Fruit fly (Drosophila melanogaster) whole organism, embryonic: ENCODE data around the gene CG15642.

Source experiments
- Aef1 ChIP-seq: fragments of 200-800 bp; sonication (Bioruptor generic); IDR thresholded peaks from 3 replicates; pipeline ENCODE4 v1.3.6; 2022; ENCODE audit warnings: missing biosample characterization, missing genetic modification characterization
- C15 ChIP-seq: fragments of 200-800 bp; sonication (Bioruptor generic); IDR thresholded peaks from 3 replicates; pipeline ENCODE4 v1.3.6; 2022; ENCODE audit warnings: missing biosample characterization, missing genetic modification characterization
- CG11696 ChIP-seq: fragments of 200-800 bp; sonication (Bioruptor generic); IDR thresholded peaks from 2 replicates; pipeline ENCODE4 v1.3.6; 2022; ENCODE audit warnings: missing biosample characterization, missing genetic modification characterization
- CG12942 ChIP-seq: fragments of 200-800 bp; sonication (Bioruptor generic); optimal IDR thresholded peaks from 3 replicates; lab custom pipeline; 2016; ENCODE audit warnings: missing biosample characterization, missing genetic modification characterization
- CG13287 ChIP-seq: fragments of 200-800 bp; sonication (Bioruptor generic); IDR thresholded peaks from 2 replicates; pipeline ENCODE4 v1.3.6; 2022; ENCODE audit warnings: missing biosample characterization, missing genetic modification characterization; ENCODE audit not compliant: partially characterized antibody
- CG14050 ChIP-seq: fragments of 200-800 bp; sonication (Bioruptor generic); IDR thresholded peaks from 3 replicates; pipeline ENCODE4 v1.3.6; 2022; ENCODE audit warnings: missing biosample characterization, missing genetic modification characterization
- CG15011 ChIP-seq: fragments of 200-800 bp; sonication (Bioruptor generic); optimal IDR thresholded peaks from 3 replicates; lab custom pipeline; 2018; ENCODE audit warnings: missing biosample characterization, mild to moderate bottlenecking, missing genetic modification characterization
- CG15601 ChIP-seq: fragments of 200-800 bp; sonication (Bioruptor generic); optimal IDR thresholded peaks from 3 replicates; lab custom pipeline; 2019; ENCODE audit warnings: missing biosample characterization, mild to moderate bottlenecking, missing genetic modification characterization, moderate library complexity
- CG15696 ChIP-seq: fragments of 200-800 bp; sonication (Bioruptor generic); optimal IDR thresholded peaks from 2 replicates; lab custom pipeline; 2019; ENCODE audit warnings: missing biosample characterization, mild to moderate bottlenecking, missing genetic modification characterization, moderate library complexity
- CG17186 ChIP-seq: fragments of 200-800 bp; sonication (Bioruptor generic); optimal IDR thresholded peaks from 3 replicates; lab custom pipeline; 2017; ENCODE audit warnings: missing biosample characterization, missing genetic modification reagents, missing genetic modification characterization
- CG1832 ChIP-seq: fragments of 200-800 bp; sonication (Bioruptor generic); optimal IDR thresholded peaks from 2 replicates; lab custom pipeline; 2017; ENCODE audit warnings: missing biosample characterization, mild to moderate bottlenecking, missing genetic modification characterization, inconsistent platforms
- CG2202 ChIP-seq: fragments of 200-800 bp; sonication (Bioruptor generic); optimal IDR thresholded peaks from 2 replicates; lab custom pipeline; 2018; ENCODE audit warnings: missing biosample characterization, mild to moderate bottlenecking, missing genetic modification characterization
- CG2875 ChIP-seq: fragments of 200-800 bp; sonication (Bioruptor generic); optimal IDR thresholded peaks from 2 replicates; lab custom pipeline; 2017; ENCODE audit warnings: missing biosample characterization, mild to moderate bottlenecking, missing genetic modification characterization, missing genetic modification reagents
- CG30403 ChIP-seq: fragments of 200-800 bp; sonication (Bioruptor generic); optimal IDR thresholded peaks from 3 replicates; lab custom pipeline; 2016; ENCODE audit warnings: missing biosample characterization, missing genetic modification characterization
- CG34376 ChIP-seq: fragments of 200-800 bp; sonication (Bioruptor generic); optimal IDR thresholded peaks from 2 replicates; lab custom pipeline; 2018; ENCODE audit warnings: missing biosample characterization, mild to moderate bottlenecking, missing genetic modification characterization
- CG3726 ChIP-seq: fragments of 200-800 bp; sonication (Bioruptor generic); IDR thresholded peaks from 3 replicates; pipeline ENCODE4, ENCODE4 v1.3.6; 2022; ENCODE audit warnings: missing biosample characterization, missing genetic modification characterization
- CG7357 ChIP-seq: fragments of 200-800 bp; sonication (Bioruptor generic); IDR thresholded peaks from 3 replicates; pipeline ENCODE4 v1.3.6; 2022; ENCODE audit warnings: missing biosample characterization, missing genetic modification characterization
- CG7556 ChIP-seq: fragments of 200-800 bp; sonication (Bioruptor generic); optimal IDR thresholded peaks from 2 replicates; lab custom pipeline; 2017; ENCODE audit warnings: missing biosample characterization, mild to moderate bottlenecking, missing genetic modification characterization
- Deaf1 ChIP-seq: fragments of 200-800 bp; optimal IDR thresholded peaks from 3 replicates; lab custom pipeline; 2019; ENCODE audit warnings: missing biosample characterization, mild to moderate bottlenecking, missing genetic modification characterization, moderate library complexity
- Fer3 ChIP-seq: fragments of 200-800 bp; sonication (Bioruptor generic); optimal IDR thresholded peaks from 2 replicates; lab custom pipeline; 2018; ENCODE audit warnings: missing biosample characterization, mild to moderate bottlenecking, missing genetic modification characterization, moderate library complexity
- GATAe ChIP-seq: fragments of 200-800 bp; sonication (Bioruptor generic); conservative IDR thresholded peaks from 2 replicates; pipeline ENCODE4 v1.3.6; 2022; ENCODE audit warnings: missing biosample characterization, missing genetic modification characterization
- H2.0 ChIP-seq: fragments of 200-800 bp; sonication (Bioruptor generic); IDR thresholded peaks from 2 replicates; pipeline ENCODE4 v1.3.6; 2022; ENCODE audit warnings: missing biosample characterization, missing genetic modification characterization
- HmgZ ChIP-seq: fragments of 200-800 bp; sonication (Bioruptor generic); optimal IDR thresholded peaks from 2 replicates; lab custom pipeline; 2018; ENCODE audit warnings: missing biosample characterization, mild to moderate bottlenecking, missing genetic modification characterization
- Hr78 ChIP-seq, 2 experiments: fragments of 200-800 bp in 1 of 2; fragments of >200 bp in 1 of 2; sonication (Bioruptor generic) in 1 of 2; optimal IDR thresholded peaks; 2 replicates each; lab custom pipeline; 2017 to 2019; ENCODE audit warnings: missing biosample characterization in 2 of 2, missing genetic modification characterization in 2 of 2, mild to moderate bottlenecking in 1 of 2, moderate library complexity in 1 of 2
- Mes4 ChIP-seq: fragments of 200-800 bp; sonication (Bioruptor generic); optimal IDR thresholded peaks from 2 replicates; lab custom pipeline; 2016; ENCODE audit warnings: missing biosample characterization, missing genetic modification characterization
- Nf-YC ChIP-seq: fragments of 200-800 bp; optimal IDR thresholded peaks from 3 replicates; lab custom pipeline; 2019; ENCODE audit warnings: missing biosample characterization, mild to moderate bottlenecking, missing genetic modification characterization, moderate library complexity
- PHDP ChIP-seq: fragments of 200-800 bp; sonication (Bioruptor generic); optimal IDR thresholded peaks from 3 replicates; lab custom pipeline; 2018; ENCODE audit warnings: missing biosample characterization, mild to moderate bottlenecking, missing genetic modification characterization, moderate library complexity
- Scr ChIP-seq: fragments of 200-800 bp; sonication (Bioruptor generic); IDR thresholded peaks from 2 replicates; pipeline ENCODE4 v1.3.6; 2022; ENCODE audit warnings: missing biosample characterization, missing genetic modification characterization; ENCODE audit not compliant: partially characterized antibody
- Xrp1 ChIP-seq: fragments of 200-800 bp; sonication (Bioruptor generic); IDR thresholded peaks from 2 replicates; pipeline ENCODE4 v1.3.6; 2022; ENCODE audit warnings: missing biosample characterization, missing genetic modification characterization
- bcd ChIP-seq: fragments of 200-800 bp; sonication (Bioruptor generic); optimal IDR thresholded peaks from 2 replicates; lab custom pipeline; 2017; ENCODE audit warnings: missing biosample characterization, mild to moderate bottlenecking, missing genetic modification characterization
- caup ChIP-seq: fragments of 200-800 bp; sonication (Bioruptor generic); optimal IDR thresholded peaks from 3 replicates; lab custom pipeline; 2017; ENCODE audit warnings: missing biosample characterization, mild to moderate bottlenecking, missing genetic modification characterization, moderate library complexity; ENCODE audit not compliant: severe bottlenecking
- cg ChIP-seq: fragments of 200-800 bp; sonication (Bioruptor generic); optimal IDR thresholded peaks from 3 replicates; lab custom pipeline; 2019; ENCODE audit warnings: missing biosample characterization, mild to moderate bottlenecking, missing genetic modification characterization, moderate library complexity
- crol ChIP-seq: fragments of 200-800 bp; sonication (Bioruptor generic); IDR thresholded peaks from 2 replicates; pipeline ENCODE4 v1.3.6; 2022; ENCODE audit warnings: missing biosample characterization, missing genetic modification characterization
- cwo ChIP-seq: fragments of 200-800 bp; sonication (Bioruptor generic); optimal IDR thresholded peaks from 3 replicates; lab custom pipeline; 2017; ENCODE audit warnings: missing biosample characterization, missing genetic modification characterization, mild to moderate bottlenecking, moderate library complexity, missing genetic modification reagents
- emc ChIP-seq: fragments of 200-800 bp; sonication (Bioruptor generic); optimal IDR thresholded peaks from 2 replicates; lab custom pipeline; 2016; ENCODE audit warnings: missing biosample characterization, missing genetic modification characterization
- eyg ChIP-seq: fragments of 200-800 bp; sonication (Bioruptor generic); optimal IDR thresholded peaks from 3 replicates; lab custom pipeline; 2016; ENCODE audit warnings: missing biosample characterization, missing genetic modification characterization
- ftz-f1 ChIP-seq: fragments of 200-800 bp; sonication (Bioruptor generic); optimal IDR thresholded peaks from 2 replicates; lab custom pipeline; 2016; ENCODE audit warnings: missing biosample characterization, missing genetic modification characterization
- gt ChIP-seq: fragments of 200-800 bp; sonication (Bioruptor generic); IDR thresholded peaks from 2 replicates; pipeline ENCODE4 v1.3.6; 2022; ENCODE audit warnings: missing biosample characterization, missing genetic modification characterization
- hth ChIP-seq: fragments of >200 bp; optimal IDR thresholded peaks from 2 replicates; lab custom pipeline; 2017; ENCODE audit warnings: inconsistent platforms
- kni ChIP-seq: fragments of 200-800 bp; sonication (Bioruptor generic); optimal IDR thresholded peaks from 3 replicates; lab custom pipeline; 2017; ENCODE audit warnings: mild to moderate bottlenecking, missing biosample characterization, missing genetic modification reagents, missing genetic modification characterization
- nom ChIP-seq: fragments of 200-800 bp; sonication (Bioruptor generic); optimal IDR thresholded peaks from 2 replicates; lab custom pipeline; 2017; ENCODE audit warnings: missing biosample characterization, missing genetic modification characterization, mild to moderate bottlenecking, moderate library complexity, missing genetic modification reagents
- odd ChIP-seq: fragments of 200-800 bp; sonication (Bioruptor generic); optimal IDR thresholded peaks from 2 replicates; lab custom pipeline; 2017; ENCODE audit warnings: missing biosample characterization, mild to moderate bottlenecking, missing genetic modification characterization
- pnt ChIP-seq: fragments of 200-800 bp; sonication (Bioruptor generic); optimal IDR thresholded peaks from 3 replicates; lab custom pipeline; 2016; ENCODE audit warnings: missing biosample characterization, missing genetic modification characterization
- pros ChIP-seq: fragments of 200-800 bp; sonication (Bioruptor generic); optimal IDR thresholded peaks from 3 replicates; lab custom pipeline; 2019; ENCODE audit warnings: missing biosample characterization, mild to moderate bottlenecking, missing genetic modification characterization, moderate library complexity
- repo ChIP-seq: fragments of 200-800 bp; sonication (Bioruptor generic); optimal IDR thresholded peaks from 2 replicates; lab custom pipeline; 2016; ENCODE audit warnings: missing biosample characterization, missing genetic modification characterization
- row ChIP-seq: fragments of 200-800 bp; sonication (Bioruptor generic); IDR thresholded peaks from 3 replicates; pipeline ENCODE4 v1.3.6; 2022; ENCODE audit warnings: missing biosample characterization, missing genetic modification characterization
- sr ChIP-seq: fragments of 200-800 bp; sonication (Bioruptor generic); IDR thresholded peaks from 3 replicates; pipeline ENCODE4 v1.3.6; 2022; ENCODE audit warnings: missing biosample characterization, missing genetic modification characterization
- stc ChIP-seq: fragments of 200-800 bp; sonication (Bioruptor generic); IDR thresholded peaks from 2 replicates; pipeline ENCODE4 v1.3.6; 2022; ENCODE audit warnings: missing biosample characterization, missing genetic modification characterization
- sug ChIP-seq: fragments of 200-800 bp; optimal IDR thresholded peaks from 2 replicates; lab custom pipeline; 2019; ENCODE audit warnings: missing biosample characterization, mild to moderate bottlenecking, missing genetic modification characterization, moderate library complexity
- tgo ChIP-seq: fragments of 200-800 bp; sonication (Bioruptor generic); IDR thresholded peaks from 3 replicates; pipeline ENCODE4 v1.3.6; 2022; ENCODE audit warnings: missing biosample characterization, missing genetic modification characterization
- unc-4 ChIP-seq: fragments of 200-800 bp; sonication (Bioruptor generic); IDR thresholded peaks from 2 replicates; pipeline ENCODE4 v1.3.6; 2022; ENCODE audit warnings: missing biosample characterization, missing genetic modification characterization; ENCODE audit not compliant: partially characterized antibody

CG15642 gene

DNA sequence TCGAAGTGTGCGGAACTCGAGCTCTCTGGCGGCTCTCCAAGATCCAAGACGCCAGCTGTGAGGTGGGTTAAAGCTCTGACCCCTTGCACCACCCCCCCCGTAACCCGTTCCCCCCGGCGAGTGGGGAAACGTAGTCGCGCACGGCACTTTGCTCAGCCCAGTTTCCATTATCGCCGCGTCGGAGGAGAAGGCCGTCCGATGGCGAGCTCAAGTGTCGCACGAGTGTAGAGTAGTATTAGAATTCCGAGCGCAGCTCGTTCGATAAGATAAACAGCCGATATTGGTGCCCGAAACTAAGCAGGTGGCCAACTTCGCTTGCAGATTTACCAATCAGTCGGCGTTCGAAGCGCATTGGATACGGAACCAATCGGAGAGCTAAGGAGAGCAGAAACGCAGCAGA lies 2.1 kb downstream of the CG15642 start (continued):
- TF ChIP-seq HmgZ = peak; percentile 22
- TF ChIP-seq Deaf1 (tag; lab: Kevin White, UChicago) = peak; percentile 89
- no peak for TF ChIP-seq tgo (GFP tag; lab: Robert Waterston, UW)
- TF ChIP-seq stc = no peak
- TF ChIP-seq CG1832 (GFP tag; lab: Kevin White, UChicago) = no peak
- no peak for TF ChIP-seq hth
- no peak for TF ChIP-seq row
- peak; percentile 68 for TF ChIP-seq kni
- no peak for TF ChIP-seq unc-4
- peak; percentile 68 for TF ChIP-seq sug (tag; lab: Kevin White, UChicago)
- TF ChIP-seq Fer3 (tag; lab: Kevin White, UChicago) = no peak
- TF ChIP-seq repo (GFP tag; lab: Kevin White, UChicago) = no peak
- peak; percentile 1 for TF ChIP-seq nom
- peak; percentile 35 for TF ChIP-seq Nf-YC (tag; lab: Kevin White, UChicago)
- TF ChIP-seq pros = peak; percentile 73
- TF ChIP-seq ftz-f1 (GFP tag; lab: Kevin White, UChicago) = no peak
- TF ChIP-seq CG2875 (GFP tag; lab: Kevin White, UChicago) = no peak
- TF ChIP-seq GATAe (GFP tag; lab: Robert Waterston, UW) = peak; percentile 51; the same call in 1 of the 2 replicates
- peak; percentile 26 for TF ChIP-seq cwo
- TF ChIP-seq cg (GFP tag; lab: Kevin White, UChicago) = peak; percentile 33
- no peak for TF ChIP-seq CG7357
- TF ChIP-seq H2.0 (GFP tag; lab: Robert Waterston, UW) = no peak
- TF ChIP-seq Xrp1 = no peak
- TF ChIP-seq CG13287 (GFP tag; lab: Robert Waterston, UW) = peak; percentile 14; the same call in 1 of the 2 replicates
- no peak for TF ChIP-seq emc (GFP tag; lab: Kevin White, UChicago)
- no peak for TF ChIP-seq CG17186 (GFP tag; lab: Kevin White, UChicago)
- no peak for TF ChIP-seq pnt
- TF ChIP-seq PHDP (tag; lab: Kevin White, UChicago) = no peak
- TF ChIP-seq CG11696 = no peak
- no peak for TF ChIP-seq gt (GFP tag; lab: Robert Waterston, UW)
- TF ChIP-seq CG14050 (GFP tag; lab: Robert Waterston, UW) = no peak
- TF ChIP-seq CG7556 (GFP tag; lab: Kevin White, UChicago) = no peak
- TF ChIP-seq CG34376 = peak; percentile 84
- no peak for TF ChIP-seq CG2202 (tag; lab: Kevin White, UChicago)
- TF ChIP-seq CG15601 (tag; lab: Kevin White, UChicago) = no peak
- no peak for TF ChIP-seq odd
- TF ChIP-seq sr (GFP tag; lab: Robert Waterston, UW) = 0 out of 3 replicates have a peak, but pooled peaks have one; percentile 5
- peak; percentile 96 for TF ChIP-seq crol
- no peak for TF ChIP-seq C15 (GFP tag; lab: Robert Waterston, UW)
- TF ChIP-seq CG3726 (GFP tag; lab: Robert Waterston, UW) = no peak
- TF ChIP-seq caup (GFP tag; lab: Kevin White, UChicago) = no peak
- no peak for TF ChIP-seq CG30403
- TF ChIP-seq Scr (GFP tag; lab: Robert Waterston, UW) = 0 out of 2 replicates have a peak, but pooled peaks have one; percentile 12
- no peak for TF ChIP-seq CG15011 (GFP tag; lab: Kevin White, UChicago)
- TF ChIP-seq CG15696 (tag; lab: Kevin White, UChicago) = no peak
- no peak for TF ChIP-seq eyg (GFP tag; lab: Kevin White, UChicago)
- TF ChIP-seq Aef1 (GFP tag; lab: Robert Waterston, UW) = no peak
- TF ChIP-seq Mes4 (GFP tag; lab: Kevin White, UChicago) = no peak
- peak in 1 of 2 experiments; percentile 98 for TF ChIP-seq Hr78 (GFP tag; optimal IDR thresholded peaks at IDR 0.05; lab: Kevin White, UChicago)
- no peak for TF ChIP-seq CG12942
- no peak for TF ChIP-seq bcd (GFP tag; lab: Kevin White, UChicago)
